Worm (Caenorhabditis elegans): Measurements from ENCODE around the gene nadk-1.

DNA sequence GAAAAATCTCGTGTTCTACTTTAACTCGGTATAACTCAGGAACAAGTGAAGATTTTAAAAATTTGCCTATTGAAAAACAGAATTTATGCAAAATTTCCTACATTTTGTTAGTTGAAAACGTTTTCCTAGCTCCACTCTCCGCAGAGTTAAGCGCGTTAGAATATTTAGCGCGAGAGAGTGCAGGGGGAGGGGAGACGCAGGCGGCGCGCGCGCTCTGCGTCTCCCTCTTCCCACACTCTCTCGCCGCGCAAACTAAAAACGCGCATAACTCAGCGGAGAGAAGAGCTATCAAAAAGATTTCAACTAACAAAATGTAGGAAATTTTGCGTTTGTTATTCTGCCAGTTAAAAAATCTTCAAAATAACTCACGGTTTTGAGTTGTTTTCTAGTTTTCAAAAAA, 15.3 kb downstream of the nadk-1 start:
- TF ChIP-seq him-1 (tag; optimal IDR thresholded peaks at IDR 0.05) = no peak
- no peak for TF ChIP-seq W03F9.2 (tag; optimal IDR thresholded peaks at IDR 0.05)

Data from whole organism, L4/young adult.